Worm (Caenorhabditis elegans): ENCODE data around the gene acly-1.

Gene acly-1

ce11 chrX:1528107-1528506, 48.8 kb downstream of the acly-1 start:
- TF ChIP-seq lin-39 (tag; optimal IDR thresholded peaks at IDR 0.05) (no peak), unc-55 (GFP tag; optimal IDR thresholded peaks at IDR 0.05) (peak; percentile 17)

DNA sequence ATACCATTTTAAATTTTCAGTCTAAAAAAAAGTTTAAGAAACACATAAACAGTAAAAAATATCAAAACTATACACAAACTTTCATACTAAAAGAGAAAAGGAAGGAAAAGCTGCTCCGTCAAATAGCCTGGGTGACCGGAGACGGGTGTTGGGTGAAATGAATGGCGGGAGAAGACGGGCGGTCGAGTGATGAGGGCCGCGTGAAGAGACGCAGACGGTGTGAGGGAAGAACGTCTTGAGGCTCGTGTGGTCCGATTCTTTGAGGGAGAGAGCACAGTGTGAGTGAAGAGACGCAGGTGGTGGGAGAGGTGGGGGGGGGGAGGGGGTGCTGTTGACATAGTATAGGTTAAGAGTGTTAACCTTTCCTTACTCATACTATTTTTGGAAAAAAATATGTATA, 49.7 kb downstream of the acly-1 start:
- TF ChIP-seq unc-55 (GFP tag; optimal IDR thresholded peaks at IDR 0.05) (peak; percentile 30), nhr-129 (tag; optimal IDR thresholded peaks at IDR 0.05) (no peak), ztf-4 (tag; optimal IDR thresholded peaks at IDR 0.05) (no peak), nhr-25 (tag; optimal IDR thresholded peaks at IDR 0.05) (no peak), mdl-1 (tag; optimal IDR thresholded peaks at IDR 0.05) (no peak), lsy-2 (tag; optimal IDR thresholded peaks at IDR 0.05) (peak in 1 of 2 experiments; percentile 16)

Data from whole organism, L2 larva.